Worm (Caenorhabditis elegans): Measurements from ENCODE around the gene timm-17B.1.

Gene timm-17B.1

ce11 chrIV:4771792-4772191 lies 26.5 kb upstream of the timm-17B.1 start, which contains the start of gene R11E3.2:
Gene R11E3.2, plus strand, starts transcription at chrIV:4772092.
- TF ChIP-seq nhr-77 (tag; optimal IDR thresholded peaks at IDR 0.05) (no peak), ceh-82 (tag; optimal IDR thresholded peaks at IDR 0.05) (no peak), lin-15B (tag; optimal IDR thresholded peaks at IDR 0.05) (no peak), skn-1 (tag; optimal IDR thresholded peaks at IDR 0.05) (no peak), pha-4 (tag; optimal IDR thresholded peaks at IDR 0.05) (no peak), nfya-1 (tag; optimal IDR thresholded peaks at IDR 0.05; ENCODE audit: insufficient read depth) (no peak), ztf-4 (tag; optimal IDR thresholded peaks at IDR 0.05) (no peak), aly-2 (tag; optimal IDR thresholded peaks at IDR 0.05) (no peak), elt-2 (tag; optimal IDR thresholded peaks at IDR 0.05) (no peak)

- no peak for TF ChIP-seq nhr-76 (tag; optimal IDR thresholded peaks at IDR 0.05)
- no peak for TF ChIP-seq nhr-67 (tag; optimal IDR thresholded peaks at IDR 0.05)
- TF ChIP-seq fos-1 (tag; optimal IDR thresholded peaks at IDR 0.05), result no peak
- TF ChIP-seq nhr-77 (tag; optimal IDR thresholded peaks at IDR 0.05), result no peak
- no peak for TF ChIP-seq skn-1 (tag; optimal IDR thresholded peaks at IDR 0.05)
- TF ChIP-seq ceh-9 (tag; optimal IDR thresholded peaks at IDR 0.05), result no peak
- no peak for TF ChIP-seq elt-1 (tag; optimal IDR thresholded peaks at IDR 0.05)
- no peak for TF ChIP-seq lsy-12 (tag; optimal IDR thresholded peaks at IDR 0.05)
- TF ChIP-seq nhr-43 (tag; optimal IDR thresholded peaks at IDR 0.05; ENCODE audit: poor library complexity, severe bottlenecking), result no peak
Observed at ce11 chrIV:4764422-4764821, 19.1 kb upstream of the timm-17B.1 start, which contains the start of gene npp-26. Gene npp-26, plus strand, starts transcription at chrIV:4764722.

ce11 chrIV:4763844-4764243 lies 18.6 kb upstream of the timm-17B.1 start, which contains the start of gene Y17G9B.2:
Gene Y17G9B.2, plus strand, starts transcription at chrIV:4764144.
- TF ChIP-seq zag-1 (tag; optimal IDR thresholded peaks at IDR 0.05) (no peak), snpc-4 (tag; optimal IDR thresholded peaks at IDR 0.05) (no peak), egl-5 (tag; optimal IDR thresholded peaks at IDR 0.05) (no peak), pha-4 (tag; optimal IDR thresholded peaks at IDR 0.05) (no peak), nhr-23 (tag; optimal IDR thresholded peaks at IDR 0.05) (no peak), tbx-2 (tag; optimal IDR thresholded peaks at IDR 0.05) (no peak), elt-1 (tag; optimal IDR thresholded peaks at IDR 0.05) (no peak), ceh-16 (tag; optimal IDR thresholded peaks at IDR 0.05) (no peak), nhr-28 (tag; optimal IDR thresholded peaks at IDR 0.05) (no peak), sea-2 (GFP tag; optimal IDR thresholded peaks at IDR 0.05) (no peak), skn-1 (tag; optimal IDR thresholded peaks at IDR 0.05) (no peak), mml-1 (tag; optimal IDR thresholded peaks at IDR 0.05) (no peak), daf-12 (tag; optimal IDR thresholded peaks at IDR 0.05) (no peak), elt-2 (tag; optimal IDR thresholded peaks at IDR 0.05) (no peak), nfya-1 (tag; optimal IDR thresholded peaks at IDR 0.05; ENCODE audit: insufficient read depth) (no peak)

- TF ChIP-seq pha-4 (tag; optimal IDR thresholded peaks at IDR 0.05) (no peak), nhr-28 (tag; optimal IDR thresholded peaks at IDR 0.05) (no peak), nhr-25 (tag; optimal IDR thresholded peaks at IDR 0.05) (no peak), elt-1 (tag; optimal IDR thresholded peaks at IDR 0.05) (no peak), nhr-76 (tag; optimal IDR thresholded peaks at IDR 0.05) (no peak), fkh-10 (GFP tag; optimal IDR thresholded peaks at IDR 0.05) (no peak), mml-1 (tag; optimal IDR thresholded peaks at IDR 0.05) (no peak), ceh-82 (tag; optimal IDR thresholded peaks at IDR 0.05) (no peak), ama-1 (optimal IDR thresholded peaks at IDR 0.05) (no peak), lin-39 (tag; optimal IDR thresholded peaks at IDR 0.05) (no peak), fkh-2 (tag; optimal IDR thresholded peaks at IDR 0.05) (no peak), snpc-4 (tag; optimal IDR thresholded peaks at IDR 0.05) (no peak), egl-5 (tag; optimal IDR thresholded peaks at IDR 0.05) (no peak), ztf-11 (tag; optimal IDR thresholded peaks at IDR 0.05) (no peak), skn-1 (tag; optimal IDR thresholded peaks at IDR 0.05) (no peak), lsy-12 (tag; optimal IDR thresholded peaks at IDR 0.05) (no peak), ceh-28 (tag; optimal IDR thresholded peaks at IDR 0.05) (no peak), nhr-67 (tag; optimal IDR thresholded peaks at IDR 0.05) (no peak), tbx-2 (tag; optimal IDR thresholded peaks at IDR 0.05) (no peak), aly-2 (tag; optimal IDR thresholded peaks at IDR 0.05) (no peak)
Observed at ce11 chrIV:4760378-4761084, 15.2 kb upstream of the timm-17B.1 start, which contains the start of the genes memi-1 and cyp-31A3. Gene memi-1, minus strand, starts transcription at chrIV:4760428. Gene cyp-31A3, plus strand, starts transcription at chrIV:4761049.

- TF ChIP-seq lin-15B (tag; optimal IDR thresholded peaks at IDR 0.05) (no peak), egl-5 (tag; optimal IDR thresholded peaks at IDR 0.05) (no peak), ZK546.5 (tag; optimal IDR thresholded peaks at IDR 0.05) (no peak), nhr-12 (tag; optimal IDR thresholded peaks at IDR 0.05) (no peak), nhr-76 (tag; optimal IDR thresholded peaks at IDR 0.05) (no peak), snpc-4 (tag; optimal IDR thresholded peaks at IDR 0.05) (no peak), ama-1 (optimal IDR thresholded peaks at IDR 0.05) (no peak), fkh-2 (tag; optimal IDR thresholded peaks at IDR 0.05) (no peak), aly-2 (tag; optimal IDR thresholded peaks at IDR 0.05) (no peak), hmg-11 (tag; optimal IDR thresholded peaks at IDR 0.05) (no peak), skn-1 (tag; optimal IDR thresholded peaks at IDR 0.05) (no peak), eor-1 (tag; optimal IDR thresholded peaks at IDR 0.05) (no peak), R02D3.7 (tag; optimal IDR thresholded peaks at IDR 0.05) (no peak), lsy-12 (tag; optimal IDR thresholded peaks at IDR 0.05) (no peak), ztf-4 (tag; optimal IDR thresholded peaks at IDR 0.05) (no peak), mml-1 (tag; optimal IDR thresholded peaks at IDR 0.05) (no peak), jun-1 (tag; optimal IDR thresholded peaks at IDR 0.05) (no peak), fkh-10 (GFP tag; optimal IDR thresholded peaks at IDR 0.05) (no peak), mdl-1 (tag; optimal IDR thresholded peaks at IDR 0.05) (no peak), daf-12 (tag; optimal IDR thresholded peaks at IDR 0.05) (no peak)
Observed at ce11 chrIV:4758659-4759058, 13.4 kb upstream of the timm-17B.1 start, which contains the start of gene Y17G9B.8. Gene Y17G9B.8, minus strand, starts transcription at chrIV:4758840.

Measured in whole organism, L3 larva.